Fruit fly (Drosophila melanogaster): ENCODE results near the gene Gba1b.

Gba1b gene

dm6 chr3R:23657357-23658318 is 47.0 kb upstream of the Gba1b start (continued):
- TF ChIP-seq Awh (GFP tag; IDR thresholded peaks at IDR 0.05) (peak; percentile 49), sens-2 (GFP tag; IDR thresholded peaks at IDR 0.05) (peak; percentile 50; the same call in 1 of the 2 replicates), D19B (GFP tag; optimal IDR thresholded peaks at IDR 0.05) (peak; percentile 62), CG4424 (GFP tag; optimal IDR thresholded peaks at IDR 0.05) (peak; percentile 24), chif (GFP tag; optimal IDR thresholded peaks at IDR 0.05) (peak in 1 of 2 experiments; percentile 72), Sry-δ (GFP tag; optimal IDR thresholded peaks at IDR 0.05) (peak; percentile 33), CkIIα-i1 (GFP tag; IDR thresholded peaks at IDR 0.05) (no peak), lov (optimal IDR thresholded peaks at IDR 0.05) (no peak), lov (GFP tag; IDR thresholded peaks at IDR 0.05) (peak; percentile 81; the same call in 1 of the 3 replicates), CG10979 (tag; optimal IDR thresholded peaks at IDR 0.05) (peak; percentile 92), lilli (GFP tag; optimal IDR thresholded peaks at IDR 0.05) (peak; percentile 12), B-H1 (GFP tag; IDR thresholded peaks at IDR 0.05) (no peak; the same call in 2 of the 3 replicates), fd96Cb (tag; optimal IDR thresholded peaks at IDR 0.05) (peak; percentile 9), CG10321 (GFP tag; IDR thresholded peaks at IDR 0.05) (no peak), gcm (GFP tag; optimal IDR thresholded peaks at IDR 0.05) (peak; percentile 73), CG11093 (GFP tag; IDR thresholded peaks at IDR 0.05) (no peak), CG6765 (GFP tag; optimal IDR thresholded peaks at IDR 0.05) (peak; percentile 62), MTF-1 (GFP tag; optimal IDR thresholded peaks at IDR 0.05; ENCODE audit: borderline replicate concordance) (peak; percentile 84), nmo (GFP tag; optimal IDR thresholded peaks at IDR 0.05) (peak; percentile 2), CG2120 (GFP tag; optimal IDR thresholded peaks at IDR 0.05) (no peak), CrebB (tag; optimal IDR thresholded peaks at IDR 0.05) (peak; percentile 75), Six4 (GFP tag; optimal IDR thresholded peaks at IDR 0.05) (no peak), YL-1 (GFP tag; optimal IDR thresholded peaks at IDR 0.05) (peak; percentile 62), CG16815 (GFP tag; optimal IDR thresholded peaks at IDR 0.05) (peak; percentile 26), Rx (GFP tag; IDR thresholded peaks at IDR 0.05) (no peak), tll (GFP tag; optimal IDR thresholded peaks at IDR 0.05) (peak in 1 of 2 experiments; percentile 76), CG2199 (GFP tag; IDR thresholded peaks at IDR 0.05) (peak; percentile 77; the same call in 2 of the 3 replicates), CG16813 (GFP tag; IDR thresholded peaks at IDR 0.05; ENCODE audit: partially characterized antibody) (no peak), ttk (GFP tag; IDR thresholded peaks at IDR 0.05) (no peak), CG10267 (tag; optimal IDR thresholded peaks at IDR 0.05) (peak; percentile 20), CG15514 (GFP tag; optimal IDR thresholded peaks at IDR 0.05) (peak; percentile 87), ems (GFP tag; optimal IDR thresholded peaks at IDR 0.05) (no peak), gce (GFP tag; IDR thresholded peaks at IDR 0.05) (0 out of 3 replicates have a peak, but pooled peaks have one; percentile 54), CG5953 (GFP tag; IDR thresholded peaks at IDR 0.05) (no peak), chn (GFP tag; optimal IDR thresholded peaks at IDR 0.05) (no peak), CG15011 (GFP tag; optimal IDR thresholded peaks at IDR 0.05) (peak; percentile 80), jumu (GFP tag; optimal IDR thresholded peaks at IDR 0.05) (peak; percentile 5), CG11504 (tag; optimal IDR thresholded peaks at IDR 0.05) (peak; percentile 25), row (GFP tag; IDR thresholded peaks at IDR 0.05) (peak; percentile 72), Ptx1 (GFP tag; IDR thresholded peaks at IDR 0.05) (peak; percentile 61), tgo (GFP tag; IDR thresholded peaks at IDR 0.05) (0 out of 3 replicates have a peak, but pooled peaks have one; percentile 19), Fer3 (tag; optimal IDR thresholded peaks at IDR 0.05) (peak; percentile 10), nerfin-1 (tag; optimal IDR thresholded peaks at IDR 0.05) (peak; percentile 76), toy (GFP tag; IDR thresholded peaks at IDR 0.05) (no peak), tio (GFP tag; optimal IDR thresholded peaks at IDR 0.05) (no peak), CG12769 (tag; optimal IDR thresholded peaks at IDR 0.05) (peak; percentile 65), sd (tag; optimal IDR thresholded peaks at IDR 0.05) (peak; percentile 75), al (GFP tag; IDR thresholded peaks at IDR 0.05) (peak; percentile 36; the same call in 1 of the 2 replicates)
